Worm (Caenorhabditis elegans) whole organism, L4/young adult: Measurements from ENCODE around the gene maoc-1.

ENCODE experiments used
- W03F9.2 ChIP-seq: fragments of 150-350 bp; optimal IDR thresholded peaks from 2 replicates; lab custom pipeline; 2014; ENCODE audit warnings: missing biosample characterization, missing genetic modification characterization
- dao-5 ChIP-seq: sonication (generic microtip); optimal IDR thresholded peaks from 2 replicates; lab custom pipeline; 2016; ENCODE audit warnings: missing genotype, missing genetic modification characterization, moderate library complexity, missing compliant biosample characterization
- him-1 ChIP-seq: sonication (generic microtip); optimal IDR thresholded peaks from 2 replicates; lab custom pipeline; 2016; ENCODE audit warnings: missing genotype, missing genetic modification reagents, missing genetic modification characterization, missing compliant biosample characterization

- TF ChIP-seq him-1 (tag; lab: Kevin White, UChicago) (no peak), W03F9.2 (tag; lab: Kevin White, UChicago) (no peak), dao-5 (tag; lab: Kevin White, UChicago) (no peak)
Observed at ce11 chrII:7228646-7229200, 32.6 kb downstream of the maoc-1 start, which contains the start of gene F32A5.4.
